Worm (Caenorhabditis elegans) whole organism, late embryonic: ENCODE data around the gene C25F9.4.

Source experiments
- dmd-4 ChIP-seq: sonication (generic microtip); optimal IDR thresholded peaks from 2 replicates; lab custom pipeline; 2016; ENCODE audit warnings: borderline replicate concordance, missing genetic modification characterization, missing compliant biosample characterization
- elt-4 ChIP-seq: sonication (generic microtip); optimal IDR thresholded peaks from 2 replicates; lab custom pipeline; 2016; ENCODE audit warnings: missing genetic modification characterization, missing compliant biosample characterization

ce11 chrV:19421131-19421530 lies 4.8 kb upstream of the C25F9.4 start, which contains the start of gene C25F9.2:
- TF ChIP-seq elt-4 (tag; lab: Kevin White, UChicago) (no peak), dmd-4 (tag; lab: Kevin White, UChicago) (no peak)
